Worm (Caenorhabditis elegans) whole organism, young adult: Measurements from ENCODE around the gene ZK430.5.

Experiments
- C06A6.2 ChIP-seq: fragments of 200-800 bp; sonication (Bioruptor generic); conservative IDR thresholded peaks from 2 replicates; pipeline ENCODE4 v1.3.6; 2022; ENCODE audit warnings: missing genetic modification characterization, missing compliant biosample characterization
- F10E7.11 ChIP-seq: sonication (generic microtip); optimal IDR thresholded peaks from 2 replicates; lab custom pipeline; 2017; ENCODE audit warnings: mild to moderate bottlenecking, missing genetic modification characterization, moderate library complexity, missing compliant biosample characterization
- F22D6.2 ChIP-seq: sonication (generic microtip); optimal IDR thresholded peaks from 2 replicates; lab custom pipeline; 2016; ENCODE audit warnings: mild to moderate bottlenecking, missing genetic modification characterization, missing compliant biosample characterization
- F55B11.4 ChIP-seq: sonication (generic microtip); optimal IDR thresholded peaks from 2 replicates; lab custom pipeline; 2016; ENCODE audit warnings: missing compliant biosample characterization, missing genetic modification characterization, borderline replicate concordance; ENCODE audit not compliant: insufficient read depth
- F57A8.1 ChIP-seq: fragments of 200-800 bp; sonication (Bioruptor generic); optimal IDR thresholded peaks from 2 replicates; lab custom pipeline; 2018; ENCODE audit warnings: mild to moderate bottlenecking, missing genetic modification characterization, moderate library complexity, missing compliant biosample characterization
- K11D2.4 ChIP-seq: fragments of 200-800 bp; sonication (Bioruptor generic); IDR thresholded peaks from 2 replicates; pipeline ENCODE4 v1.3.6; 2022; ENCODE audit warnings: missing genetic modification reagents, missing genetic modification characterization, missing compliant biosample characterization
- T07F8.4 ChIP-seq: sonication (generic microtip); optimal IDR thresholded peaks from 2 replicates; lab custom pipeline; 2016; ENCODE audit warnings: mild to moderate bottlenecking, missing genetic modification characterization, moderate library complexity, missing compliant biosample characterization
- atf-7 ChIP-seq: sonication (generic microtip); optimal IDR thresholded peaks from 2 replicates; lab custom pipeline; 2017; ENCODE audit warnings: mild to moderate bottlenecking, missing genetic modification characterization, missing compliant biosample characterization
- attf-5 ChIP-seq: fragments of 200-800 bp; sonication (Bioruptor generic); optimal IDR thresholded peaks from 2 replicates; lab custom pipeline; 2018; ENCODE audit warnings: mild to moderate bottlenecking, missing genetic modification characterization, missing compliant biosample characterization
- attf-6 ChIP-seq: fragments of 200-800 bp; sonication (Bioruptor generic); IDR thresholded peaks from 2 replicates; pipeline ENCODE4 v1.3.6; 2022; ENCODE audit warnings: missing genetic modification reagents, missing genetic modification characterization, missing compliant biosample characterization
- bed-1 ChIP-seq: fragments of 200-800 bp; sonication (Bioruptor generic); IDR thresholded peaks from 2 replicates; pipeline ENCODE4 v1.3.6; 2022; ENCODE audit warnings: missing genetic modification reagents, missing genetic modification characterization, missing compliant biosample characterization
- bed-2 ChIP-seq: fragments of 200-800 bp; sonication (Bioruptor generic); IDR thresholded peaks from 2 replicates; pipeline ENCODE4 v1.3.6; 2022; ENCODE audit warnings: missing genetic modification reagents, missing genetic modification characterization, missing compliant biosample characterization
- ceh-100 ChIP-seq: fragments of 200-800 bp; sonication (Bioruptor generic); IDR thresholded peaks from 2 replicates; pipeline ENCODE4 v1.3.6; 2022; ENCODE audit warnings: missing genetic modification reagents, missing genetic modification characterization, missing compliant biosample characterization
- die-1 ChIP-seq: sonication (generic microtip); optimal IDR thresholded peaks from 2 replicates; lab custom pipeline; 2016; ENCODE audit warnings: missing genotype, mild to moderate bottlenecking, missing genetic modification characterization, missing compliant biosample characterization
- dox-1 ChIP-seq: fragments of 200-800 bp; sonication (Bioruptor generic); IDR thresholded peaks from 2 replicates; pipeline ENCODE4 v1.3.6; 2022; ENCODE audit warnings: missing genetic modification reagents, missing genetic modification characterization, missing compliant biosample characterization
- dpff-1 ChIP-seq: sonication (generic microtip); optimal IDR thresholded peaks from 2 replicates; lab custom pipeline; 2017; ENCODE audit warnings: mild to moderate bottlenecking, missing genetic modification characterization, missing compliant biosample characterization
- efl-1 ChIP-seq: fragments of 150-350 bp; optimal IDR thresholded peaks from 2 replicates; lab custom pipeline; 2014; ENCODE audit warnings: missing biosample characterization, missing genetic modification reagents, missing genetic modification characterization
- egl-44 ChIP-seq: fragments of 200-800 bp; sonication (Bioruptor generic); IDR thresholded peaks from 2 replicates; pipeline ENCODE4 v1.3.6; 2022; ENCODE audit warnings: missing genetic modification reagents, missing genetic modification characterization, missing compliant biosample characterization
- egrh-3 ChIP-seq: fragments of 200-800 bp; sonication (Bioruptor generic); IDR thresholded peaks from 2 replicates; pipeline ENCODE4 v1.3.6; 2022; ENCODE audit warnings: missing genetic modification reagents, missing genetic modification characterization, missing compliant biosample characterization
- gei-17 ChIP-seq: fragments of 200-800 bp; sonication (Bioruptor generic); optimal IDR thresholded peaks from 2 replicates; lab custom pipeline; 2018; ENCODE audit warnings: mild to moderate bottlenecking, missing genetic modification characterization, missing compliant biosample characterization
- hmg-20 ChIP-seq: fragments of 200-800 bp; sonication (Bioruptor generic); IDR thresholded peaks from 2 replicates; pipeline ENCODE4 v1.3.6; 2022; ENCODE audit warnings: missing genetic modification reagents, missing genetic modification characterization, missing compliant biosample characterization
- hrde-1 ChIP-seq: sonication (generic microtip); optimal IDR thresholded peaks from 2 replicates; lab custom pipeline; 2016; ENCODE audit warnings: missing genetic modification characterization, mild to moderate bottlenecking, missing compliant biosample characterization, moderate library complexity, missing genotype, missing genetic modification reagents, borderline replicate concordance
- lag-1 ChIP-seq: fragments of 200-800 bp; sonication (Bioruptor generic); IDR thresholded peaks from 2 replicates; pipeline ENCODE4 v1.3.6; 2022; ENCODE audit warnings: missing genetic modification reagents, missing genetic modification characterization, missing compliant biosample characterization
- let-607 ChIP-seq, 2 experiments: fragments of 200-800 bp in 1 of 2; sonication (Bioruptor generic) in 1 of 2; sonication (generic microtip) in 1 of 2; optimal IDR thresholded peaks; 2 replicates each; lab custom pipeline; 2016 to 2018; ENCODE audit warnings: mild to moderate bottlenecking in 2 of 2, missing compliant biosample characterization in 2 of 2, missing genetic modification characterization in 2 of 2, moderate library complexity in 2 of 2, missing genotype in 1 of 2
- lin-26 ChIP-seq: fragments of 200-800 bp; sonication (Bioruptor generic); IDR thresholded peaks from 2 replicates; pipeline ENCODE4 v1.3.6; 2022; ENCODE audit warnings: missing genetic modification reagents, missing genetic modification characterization, missing compliant biosample characterization
- lin-54 ChIP-seq: fragments of 200-800 bp; sonication (Bioruptor generic); optimal IDR thresholded peaks from 2 replicates; lab custom pipeline; 2018; ENCODE audit warnings: mild to moderate bottlenecking, missing genetic modification characterization, missing compliant biosample characterization
- lsl-1 ChIP-seq: fragments of 200-800 bp; sonication (Bioruptor generic); optimal IDR thresholded peaks from 2 replicates; lab custom pipeline; 2018; ENCODE audit warnings: mild to moderate bottlenecking, missing genetic modification characterization, moderate library complexity, missing compliant biosample characterization
- lsy-27 ChIP-seq: sonication (generic microtip); optimal IDR thresholded peaks from 2 replicates; lab custom pipeline; 2017; ENCODE audit warnings: missing genetic modification characterization, mild to moderate bottlenecking, missing compliant biosample characterization, antibody characterized with exemption, missing genotype, borderline replicate concordance; ENCODE audit not compliant: insufficient read depth
- mel-28 ChIP-seq: sonication (generic microtip); optimal IDR thresholded peaks from 2 replicates; lab custom pipeline; 2016; ENCODE audit warnings: borderline replicate concordance, mild to moderate bottlenecking, missing genetic modification characterization, missing compliant biosample characterization
- mxl-1 ChIP-seq: sonication (generic microtip); optimal IDR thresholded peaks from 2 replicates; lab custom pipeline; 2016; ENCODE audit warnings: missing genetic modification characterization, missing compliant biosample characterization
- nfya-1 ChIP-seq: sonication (generic microtip); optimal IDR thresholded peaks from 2 replicates; lab custom pipeline; 2017; ENCODE audit warnings: antibody characterized with exemption, missing compliant biosample characterization, missing genetic modification characterization, borderline replicate concordance; ENCODE audit not compliant: insufficient read depth
- nfyb-1 ChIP-seq: fragments of 200-800 bp; sonication (Bioruptor generic); IDR thresholded peaks from 2 replicates; pipeline ENCODE4 v1.3.6; 2022; ENCODE audit warnings: missing genetic modification reagents, missing genetic modification characterization, missing compliant biosample characterization
- nhr-120 ChIP-seq: fragments of 200-800 bp; sonication (Bioruptor generic); IDR thresholded peaks from 2 replicates; pipeline ENCODE4 v1.3.6; 2022; ENCODE audit warnings: missing genetic modification characterization, missing compliant biosample characterization
- nhr-90 ChIP-seq: sonication (generic microtip); optimal IDR thresholded peaks from 2 replicates; lab custom pipeline; 2016; ENCODE audit warnings: missing genotype, mild to moderate bottlenecking, missing genetic modification characterization, missing compliant biosample characterization
- rcor-1 ChIP-seq: fragments of 200-800 bp; sonication (Bioruptor generic); IDR thresholded peaks from 2 replicates; pipeline ENCODE4 v1.3.6; 2022; ENCODE audit warnings: missing genetic modification reagents, missing genetic modification characterization, missing compliant biosample characterization
- rec-8 ChIP-seq, 2 experiments: sonication (generic microtip); optimal IDR thresholded peaks; 2 replicates each; lab custom pipeline; 2016; ENCODE audit warnings: mild to moderate bottlenecking in 2 of 2, missing genetic modification characterization in 2 of 2, missing genetic modification reagents in 2 of 2, missing genotype in 2 of 2, missing biosample characterization in 1 of 2, missing compliant biosample characterization in 1 of 2, moderate library complexity in 1 of 2
- rpc-1 ChIP-seq, 2 experiments: fragments of 150-350 bp in 1 of 2; sonication (generic microtip) in 1 of 2; optimal IDR thresholded peaks; 2 replicates each; lab custom pipeline; 2014 to 2018; ENCODE audit warnings: missing biosample characterization in 1 of 2, missing genetic modification characterization in 1 of 2, missing genetic modification reagents in 1 of 2, missing genotype in 1 of 2
- sdz-38 ChIP-seq: sonication (generic microtip); optimal IDR thresholded peaks from 2 replicates; lab custom pipeline; 2016; ENCODE audit warnings: missing genotype, missing genetic modification characterization, missing compliant biosample characterization
- snpc-1.3 ChIP-seq: sonication (generic microtip); optimal IDR thresholded peaks from 2 replicates; lab custom pipeline; 2017; ENCODE audit warnings: missing genetic modification characterization, mild to moderate bottlenecking, missing compliant biosample characterization, antibody characterized with exemption, moderate library complexity, missing genotype, missing genetic modification reagents; ENCODE audit not compliant: insufficient read depth
- unc-62 ChIP-seq: fragments of 150-350 bp; optimal IDR thresholded peaks from 2 replicates; lab custom pipeline; 2014; ENCODE audit warnings: missing biosample characterization, missing genetic modification reagents, missing genetic modification characterization
- zfh-2 ChIP-seq: fragments of 200-800 bp; sonication (Bioruptor generic); conservative IDR thresholded peaks from 2 replicates; pipeline ENCODE4 v1.3.6; 2022; ENCODE audit warnings: missing genetic modification reagents, missing genetic modification characterization, missing compliant biosample characterization
- zim-3 ChIP-seq: sonication (generic microtip); optimal IDR thresholded peaks from 2 replicates; lab custom pipeline; 2017; ENCODE audit warnings: mild to moderate bottlenecking, missing genetic modification characterization, moderate library complexity, missing compliant biosample characterization
- ztf-25 ChIP-seq: fragments of 200-800 bp; sonication (Bioruptor generic); IDR thresholded peaks from 2 replicates; pipeline ENCODE4 v1.3.6; 2022; ENCODE audit warnings: missing genetic modification reagents, missing genetic modification characterization, missing compliant biosample characterization
- ztf-28 ChIP-seq: fragments of 200-800 bp; sonication (Bioruptor generic); IDR thresholded peaks from 2 replicates; pipeline ENCODE4 v1.3.6; 2022; ENCODE audit warnings: missing genetic modification reagents, missing genetic modification characterization, missing compliant biosample characterization
- ztf-3 ChIP-seq: fragments of 200-800 bp; sonication (Bioruptor generic); optimal IDR thresholded peaks from 2 replicates; lab custom pipeline; 2018; ENCODE audit warnings: mild to moderate bottlenecking, missing genetic modification characterization, missing compliant biosample characterization

ZK430.5 gene

ce11 chrII:4376295-4377172 is 28.9 kb upstream of the ZK430.5 start, which contains the start of gene ntl-2:
Gene ntl-2 (minus strand): TSS chrII:4376465.
- TF ChIP-seq T07F8.4 (no peak), nhr-90 (tag; lab: Kevin White, UChicago) (no peak), atf-7 (peak; percentile 94), zfh-2 (peak; percentile 100), mxl-1 (tag; lab: Kevin White, UChicago) (no peak), lin-54 (GFP tag; lab: Kevin White, UChicago) (peak; percentile 88), ceh-100 (peak; percentile 81), F55B11.4 (no peak), zim-3 (tag; lab: Kevin White, UChicago) (peak; percentile 65), bed-1 (GFP tag; lab: Robert Waterston, UW) (no peak), ztf-28 (GFP tag; lab: Robert Waterston, UW) (no peak), F57A8.1 (GFP tag; lab: Kevin White, UChicago) (peak; percentile 82), egl-44 (GFP tag; lab: Robert Waterston, UW) (no peak; the same call in 1 of the 2 replicates), nhr-120 (no peak), F22D6.2 (tag; lab: Kevin White, UChicago) (peak; percentile 43), rec-8 (tag; optimal IDR thresholded peaks at IDR 0.05; lab: Kevin White, UChicago) (no peak), lsy-27 (tag; lab: Kevin White, UChicago) (no peak), rpc-1 (optimal IDR thresholded peaks at IDR 0.05; lab: Kevin White, UChicago) (no peak), rpc-1 (tag; optimal IDR thresholded peaks at IDR 0.05; lab: Kevin White, UChicago) (no peak), let-607 (tag; optimal IDR thresholded peaks at IDR 0.05; lab: Kevin White, UChicago) (peak; percentile 75 to 81), bed-2 (GFP tag; lab: Robert Waterston, UW) (0 out of 2 replicates have a peak, but pooled peaks have one; percentile 35), dox-1 (peak; percentile 96), hmg-20 (GFP tag; lab: Robert Waterston, UW) (no peak; the same call in 1 of the 2 replicates), egrh-3 (GFP tag; lab: Robert Waterston, UW) (peak; percentile 100), ztf-3 (GFP tag; lab: Kevin White, UChicago) (peak; percentile 87), nfya-1 (no peak), F10E7.11 (no peak), attf-5 (peak; percentile 99), lin-26 (GFP tag; lab: Robert Waterston, UW) (peak; percentile 48; the same call in 1 of the 2 replicates), C06A6.2 (GFP tag; lab: Robert Waterston, UW) (peak; percentile 81), gei-17 (GFP tag; lab: Kevin White, UChicago) (peak; percentile 80), die-1 (tag; lab: Kevin White, UChicago) (no peak), snpc-1.3 (no peak), dpff-1 (tag; lab: Kevin White, UChicago) (no peak), unc-62 (GFP tag; lab: Kevin White, UChicago) (peak; percentile 12), lag-1 (GFP tag; lab: Robert Waterston, UW) (no peak), mel-28 (tag; lab: Kevin White, UChicago) (peak; percentile 59), ztf-25 (GFP tag; lab: Robert Waterston, UW) (no peak), nfyb-1 (GFP tag; lab: Robert Waterston, UW) (peak; percentile 97), sdz-38 (no peak), efl-1 (peak; percentile 29), K11D2.4 (GFP tag; lab: Robert Waterston, UW) (peak; percentile 92), attf-6 (GFP tag; lab: Robert Waterston, UW) (no peak), lsl-1 (GFP tag; lab: Kevin White, UChicago) (peak; percentile 59), hrde-1 (no peak), rcor-1 (GFP tag; lab: Robert Waterston, UW) (peak; percentile 88)
